Fruit fly (Drosophila melanogaster) whole organism, embryonic: ENCODE results near the gene Ccp84Ad.

Experiments
- Abd-B ChIP-seq: fragments of 200-800 bp; sonication (Bioruptor generic); optimal IDR thresholded peaks from 2 replicates; lab custom pipeline; 2018; ENCODE audit warnings: missing biosample characterization, mild to moderate bottlenecking, missing genetic modification characterization, moderate library complexity
- Ada2b ChIP-seq: fragments of 200-800 bp; sonication (Bioruptor generic); IDR thresholded peaks from 2 replicates; pipeline ENCODE4 v1.3.6; 2022; ENCODE audit warnings: missing biosample characterization, missing genetic modification characterization
- Antp ChIP-seq: fragments of 200-800 bp; sonication (Bioruptor generic); optimal IDR thresholded peaks from 3 replicates; lab custom pipeline; 2016; ENCODE audit warnings: missing biosample characterization, missing genetic modification characterization
- CG11085 ChIP-seq: fragments of 200-800 bp; sonication (Bioruptor generic); IDR thresholded peaks from 2 replicates; pipeline ENCODE4 v1.3.6; 2022; ENCODE audit warnings: missing biosample characterization, missing genetic modification characterization
- CG12155 ChIP-seq: fragments of 200-800 bp; sonication (Bioruptor generic); optimal IDR thresholded peaks from 3 replicates; lab custom pipeline; 2016; ENCODE audit warnings: missing biosample characterization, missing genetic modification characterization
- CG14965 ChIP-seq: fragments of 200-800 bp; sonication (Bioruptor generic); optimal IDR thresholded peaks from 2 replicates; lab custom pipeline; 2016; ENCODE audit warnings: missing biosample characterization, missing genetic modification characterization, borderline replicate concordance
- CG15601 ChIP-seq: fragments of 200-800 bp; sonication (Bioruptor generic); optimal IDR thresholded peaks from 3 replicates; lab custom pipeline; 2019; ENCODE audit warnings: missing biosample characterization, mild to moderate bottlenecking, missing genetic modification characterization, moderate library complexity
- CG1603 ChIP-seq: fragments of 200-800 bp; sonication (Bioruptor generic); optimal IDR thresholded peaks from 2 replicates; lab custom pipeline; 2019; ENCODE audit warnings: missing biosample characterization, mild to moderate bottlenecking, missing genetic modification characterization, moderate library complexity
- CG2875 ChIP-seq: fragments of 200-800 bp; sonication (Bioruptor generic); optimal IDR thresholded peaks from 2 replicates; lab custom pipeline; 2017; ENCODE audit warnings: missing biosample characterization, mild to moderate bottlenecking, missing genetic modification characterization, missing genetic modification reagents
- CG31365 ChIP-seq: fragments of 200-800 bp; sonication (Bioruptor generic); optimal IDR thresholded peaks from 2 replicates; lab custom pipeline; 2018; ENCODE audit warnings: missing biosample characterization, mild to moderate bottlenecking, missing genetic modification characterization
- CG4617 ChIP-seq: fragments of 200-800 bp; sonication (Bioruptor generic); optimal IDR thresholded peaks from 3 replicates; lab custom pipeline; 2016; ENCODE audit warnings: missing biosample characterization, missing genetic modification characterization, borderline replicate concordance
- CG6254 ChIP-seq: fragments of 200-800 bp; sonication (Bioruptor generic); optimal IDR thresholded peaks from 3 replicates; lab custom pipeline; 2017; ENCODE audit warnings: mild to moderate bottlenecking, missing biosample characterization, missing genetic modification reagents, missing genetic modification characterization
- CG7928 ChIP-seq: fragments of 200-800 bp; sonication (Bioruptor generic); optimal IDR thresholded peaks from 2 replicates; lab custom pipeline; 2017; ENCODE audit warnings: missing biosample characterization, mild to moderate bottlenecking, missing genetic modification characterization
- CG8281 ChIP-seq: fragments of 200-800 bp; sonication (Bioruptor generic); optimal IDR thresholded peaks from 2 replicates; lab custom pipeline; 2018; ENCODE audit warnings: missing biosample characterization, mild to moderate bottlenecking, missing genetic modification characterization, moderate library complexity
- CG8290 ChIP-seq, 3 experiments: fragments of 200-800 bp; sonication (Bioruptor generic); optimal IDR thresholded peaks; 2 replicates each; lab custom pipeline; 2016 to 2019; ENCODE audit warnings: missing biosample characterization in 3 of 3, missing genetic modification characterization in 3 of 3, mild to moderate bottlenecking in 2 of 3, moderate library complexity in 1 of 3
- CG8388 ChIP-seq: fragments of 200-800 bp; sonication (Bioruptor generic); optimal IDR thresholded peaks from 2 replicates; lab custom pipeline; 2019; ENCODE audit warnings: missing biosample characterization, mild to moderate bottlenecking, missing genetic modification characterization, moderate library complexity
- CG8765 ChIP-seq: fragments of 200-800 bp; sonication (Bioruptor generic); IDR thresholded peaks from 2 replicates; pipeline ENCODE4 v1.3.6; 2022; ENCODE audit warnings: missing biosample characterization, missing genetic modification characterization
- CG9437 ChIP-seq: fragments of 200-800 bp; sonication (Bioruptor generic); optimal IDR thresholded peaks from 2 replicates; lab custom pipeline; 2018; ENCODE audit warnings: missing biosample characterization, mild to moderate bottlenecking, missing genetic modification characterization
- CTCF ChIP-seq: fragments of 200-800 bp; sonication (Bioruptor generic); optimal IDR thresholded peaks from 2 replicates; lab custom pipeline; 2017; ENCODE audit warnings: missing biosample characterization, mild to moderate bottlenecking, missing genetic modification characterization, moderate library complexity
- Doc3 ChIP-seq: fragments of 200-800 bp; sonication (Bioruptor generic); IDR thresholded peaks from 3 replicates; pipeline ENCODE4 v1.3.6; 2022; ENCODE audit warnings: missing biosample characterization, missing genetic modification characterization; ENCODE audit not compliant: partially characterized antibody
- ERR ChIP-seq: fragments of 200-800 bp; sonication (Bioruptor generic); optimal IDR thresholded peaks from 2 replicates; lab custom pipeline; 2016; ENCODE audit warnings: missing biosample characterization, missing genetic modification characterization
- Fer3 ChIP-seq: fragments of 200-800 bp; sonication (Bioruptor generic); optimal IDR thresholded peaks from 2 replicates; lab custom pipeline; 2018; ENCODE audit warnings: missing biosample characterization, mild to moderate bottlenecking, missing genetic modification characterization, moderate library complexity
- HmgD ChIP-seq: fragments of 200-800 bp; sonication (Bioruptor generic); optimal IDR thresholded peaks from 3 replicates; lab custom pipeline; 2016; ENCODE audit warnings: missing biosample characterization, missing genetic modification characterization
- Hsf ChIP-seq: fragments of 200-800 bp; sonication (Bioruptor generic); optimal IDR thresholded peaks from 3 replicates; lab custom pipeline; 2016; ENCODE audit warnings: missing biosample characterization, missing genetic modification characterization
- Jarid2 ChIP-seq: fragments of 200-800 bp; sonication (Bioruptor generic); optimal IDR thresholded peaks from 3 replicates; lab custom pipeline; 2017; ENCODE audit warnings: mild to moderate bottlenecking, missing biosample characterization, missing genetic modification reagents, missing genetic modification characterization
- Nf-YC ChIP-seq: fragments of 200-800 bp; optimal IDR thresholded peaks from 3 replicates; lab custom pipeline; 2019; ENCODE audit warnings: missing biosample characterization, mild to moderate bottlenecking, missing genetic modification characterization, moderate library complexity
- Sry-δ ChIP-seq: fragments of 200-800 bp; sonication (Bioruptor generic); optimal IDR thresholded peaks from 2 replicates; lab custom pipeline; 2016; ENCODE audit warnings: missing biosample characterization, missing genetic modification characterization
- Usf ChIP-seq: fragments of 200-800 bp; sonication (Bioruptor generic); optimal IDR thresholded peaks from 2 replicates; lab custom pipeline; 2017; ENCODE audit warnings: missing genotype, missing biosample characterization, missing genetic modification characterization
- bab2 ChIP-seq: fragments of 200-800 bp; sonication (Bioruptor generic); optimal IDR thresholded peaks from 2 replicates; lab custom pipeline; 2016; ENCODE audit warnings: missing biosample characterization, missing genetic modification characterization
- corto ChIP-seq: fragments of 200-800 bp; sonication (Bioruptor generic); optimal IDR thresholded peaks from 2 replicates; lab custom pipeline; 2016; ENCODE audit warnings: missing biosample characterization, mild to moderate bottlenecking, missing genetic modification characterization, moderate library complexity
- grn ChIP-seq: fragments of 200-800 bp; sonication (Bioruptor generic); optimal IDR thresholded peaks from 3 replicates; lab custom pipeline; 2017; ENCODE audit warnings: missing biosample characterization, missing genetic modification characterization
- hth ChIP-seq: fragments of >200 bp; optimal IDR thresholded peaks from 2 replicates; lab custom pipeline; 2017; ENCODE audit warnings: inconsistent platforms
- ind ChIP-seq: fragments of 200-800 bp; sonication (Bioruptor generic); optimal IDR thresholded peaks from 3 replicates; lab custom pipeline; 2016; ENCODE audit warnings: missing biosample characterization, missing genetic modification characterization
- knrl ChIP-seq: fragments of 200-800 bp; sonication (Bioruptor generic); IDR thresholded peaks from 3 replicates; pipeline ENCODE4 v1.3.6; 2022; ENCODE audit warnings: missing biosample characterization, missing genetic modification characterization; ENCODE audit not compliant: partially characterized antibody
- luna ChIP-seq: fragments of 200-800 bp; sonication (Bioruptor generic); optimal IDR thresholded peaks from 2 replicates; lab custom pipeline; 2016; ENCODE audit warnings: missing biosample characterization, missing genetic modification characterization
- maf-S ChIP-seq: fragments of 200-800 bp; sonication (Bioruptor generic); optimal IDR thresholded peaks from 2 replicates; lab custom pipeline; 2016; ENCODE audit warnings: missing biosample characterization, missing genetic modification characterization
- oc ChIP-seq: fragments of 200-800 bp; sonication (Bioruptor generic); optimal IDR thresholded peaks from 2 replicates; lab custom pipeline; 2018; ENCODE audit warnings: missing biosample characterization, mild to moderate bottlenecking, missing genetic modification characterization, moderate library complexity
- odd ChIP-seq: fragments of 200-800 bp; sonication (Bioruptor generic); optimal IDR thresholded peaks from 2 replicates; lab custom pipeline; 2017; ENCODE audit warnings: missing biosample characterization, mild to moderate bottlenecking, missing genetic modification characterization
- p53 ChIP-seq: fragments of 200-800 bp; sonication (Bioruptor generic); optimal IDR thresholded peaks from 2 replicates; lab custom pipeline; 2016; ENCODE audit warnings: missing biosample characterization, missing genetic modification characterization
- pita ChIP-seq: fragments of 200-800 bp; sonication (Bioruptor generic); optimal IDR thresholded peaks from 2 replicates; lab custom pipeline; 2017; ENCODE audit warnings: missing biosample characterization, mild to moderate bottlenecking, missing genetic modification characterization
- ro ChIP-seq: fragments of 200-800 bp; sonication (Bioruptor generic); IDR thresholded peaks from 2 replicates; pipeline ENCODE4 v1.3.6; 2022; ENCODE audit warnings: missing biosample characterization, missing genetic modification characterization
- salm ChIP-seq: fragments of 200-800 bp; sonication (Bioruptor generic); optimal IDR thresholded peaks from 2 replicates; lab custom pipeline; 2018; ENCODE audit warnings: missing biosample characterization, mild to moderate bottlenecking, missing genetic modification characterization
- schlank ChIP-seq: fragments of 200-800 bp; sonication (Bioruptor generic); optimal IDR thresholded peaks from 2 replicates; lab custom pipeline; 2018; ENCODE audit warnings: missing biosample characterization, mild to moderate bottlenecking, missing genetic modification characterization
- sisA ChIP-seq: fragments of 200-800 bp; sonication (Bioruptor generic); IDR thresholded peaks from 2 replicates; pipeline ENCODE4 v1.3.6; 2022; ENCODE audit warnings: missing biosample characterization, missing genetic modification characterization
- sob ChIP-seq: fragments of 200-800 bp; sonication (Bioruptor generic); IDR thresholded peaks from 2 replicates; pipeline ENCODE4 v1.3.6; 2022; ENCODE audit warnings: missing biosample characterization, missing genetic modification characterization
- trem ChIP-seq: fragments of 200-800 bp; optimal IDR thresholded peaks from 3 replicates; lab custom pipeline; 2019; ENCODE audit warnings: missing biosample characterization, mild to moderate bottlenecking, missing genetic modification characterization, moderate library complexity
- unc-4 ChIP-seq: fragments of 200-800 bp; sonication (Bioruptor generic); IDR thresholded peaks from 2 replicates; pipeline ENCODE4 v1.3.6; 2022; ENCODE audit warnings: missing biosample characterization, missing genetic modification characterization; ENCODE audit not compliant: partially characterized antibody
- unpg ChIP-seq: fragments of 200-800 bp; sonication (Bioruptor generic); optimal IDR thresholded peaks from 3 replicates; lab custom pipeline; 2018; ENCODE audit warnings: missing biosample characterization, mild to moderate bottlenecking, missing genetic modification characterization, moderate library complexity
- usp ChIP-seq: fragments of >200 bp; optimal IDR thresholded peaks from 2 replicates; lab custom pipeline; 2017; ENCODE audit warnings: missing biosample characterization, missing genetic modification characterization
- vfl ChIP-seq: fragments of 200-800 bp; sonication (Bioruptor generic); optimal IDR thresholded peaks from 2 replicates; lab custom pipeline; 2016; ENCODE audit warnings: missing biosample characterization, missing genetic modification characterization
- wdn ChIP-seq: fragments of 200-800 bp; sonication (Bioruptor generic); IDR thresholded peaks from 2 replicates; pipeline ENCODE4 v1.3.6; 2022; ENCODE audit warnings: missing biosample characterization, missing genetic modification characterization
- zf30C ChIP-seq: fragments of 200-800 bp; sonication (Bioruptor generic); optimal IDR thresholded peaks from 3 replicates; lab custom pipeline; 2018; ENCODE audit warnings: missing biosample characterization, mild to moderate bottlenecking, missing genetic modification characterization

Gene Ccp84Ad

dm6 chr3R:6659941-6660340, 32.6 kb upstream of the Ccp84Ad start, which contains the start of gene agt (continued):
- no peak for TF ChIP-seq p53
- TF ChIP-seq CG8281 (tag; lab: Kevin White, UChicago): no peak
- TF ChIP-seq CG4617 (GFP tag; lab: Kevin White, UChicago): peak; percentile 15
- TF ChIP-seq CG8765 (GFP tag; lab: Robert Waterston, UW): no peak
- no peak for TF ChIP-seq Doc3 (GFP tag; lab: Robert Waterston, UW)
- TF ChIP-seq Abd-B (GFP tag; lab: Kevin White, UChicago): peak; percentile 78
- TF ChIP-seq CG8388 (GFP tag; lab: Kevin White, UChicago): peak; percentile 48
- peak; percentile 33 for TF ChIP-seq Jarid2
- TF ChIP-seq maf-S: no peak
- no peak for TF ChIP-seq corto (GFP tag; lab: Kevin White, UChicago)
- peak; percentile 76 for TF ChIP-seq CG1603 (tag; lab: Kevin White, UChicago)
- no peak for TF ChIP-seq CG2875 (GFP tag; lab: Kevin White, UChicago)
- no peak for TF ChIP-seq CG31365
- no peak for TF ChIP-seq Antp (GFP tag; lab: Kevin White, UChicago)
- no peak for TF ChIP-seq bab2 (GFP tag; lab: Kevin White, UChicago)
- TF ChIP-seq salm (tag; lab: Kevin White, UChicago): no peak
- TF ChIP-seq Nf-YC: peak; percentile 25
- TF ChIP-seq usp: no peak
- no peak for TF ChIP-seq unpg
- no peak for TF ChIP-seq CG7928
- no peak for TF ChIP-seq Fer3 (tag; lab: Kevin White, UChicago)
- no peak for TF ChIP-seq wdn (GFP tag; lab: Robert Waterston, UW)
- no peak for TF ChIP-seq Ada2b
- TF ChIP-seq oc: no peak
- TF ChIP-seq pita (GFP tag; lab: Kevin White, UChicago): peak; percentile 79
- TF ChIP-seq CG11085 (GFP tag; lab: Robert Waterston, UW): no peak
- TF ChIP-seq CTCF (GFP tag; lab: Kevin White, UChicago): peak; percentile 71
- TF ChIP-seq CG9437 (GFP tag; lab: Kevin White, UChicago): no peak
- no peak for TF ChIP-seq CG14965 (GFP tag; lab: Kevin White, UChicago)
- TF ChIP-seq vfl: no peak
- no peak for TF ChIP-seq zf30C (GFP tag; lab: Kevin White, UChicago)
- TF ChIP-seq knrl: peak; percentile 42; the same call in 1 of the 3 replicates
- no peak for TF ChIP-seq ro (GFP tag; lab: Robert Waterston, UW)
- peak; percentile 34 for TF ChIP-seq Sry-δ (GFP tag; lab: Kevin White, UChicago)
- no peak for TF ChIP-seq Hsf (GFP tag; lab: Kevin White, UChicago)
- no peak for TF ChIP-seq CG6254
- TF ChIP-seq CG15601 (tag; lab: Kevin White, UChicago): peak; percentile 10
- no peak for TF ChIP-seq grn (GFP tag; lab: Kevin White, UChicago)
- TF ChIP-seq ind (GFP tag; lab: Kevin White, UChicago): no peak
- no peak for TF ChIP-seq schlank (tag; lab: Kevin White, UChicago)
- peak; percentile 61 for TF ChIP-seq HmgD (GFP tag; lab: Kevin White, UChicago)
- TF ChIP-seq Usf: no peak
- TF ChIP-seq sob (GFP tag; lab: Robert Waterston, UW): no peak
- no peak for TF ChIP-seq odd (GFP tag; lab: Kevin White, UChicago)
- TF ChIP-seq trem (tag; lab: Kevin White, UChicago): peak; percentile 78
- no peak for TF ChIP-seq luna (GFP tag; lab: Kevin White, UChicago)
- TF ChIP-seq CG12155: peak; percentile 98
- TF ChIP-seq CG8290 (GFP tag; optimal IDR thresholded peaks at IDR 0.05; lab: Kevin White, UChicago): peak; percentile 85
- TF ChIP-seq CG8290 (tag; optimal IDR thresholded peaks at IDR 0.05; lab: Kevin White, UChicago): peak in 1 of 2 experiments; percentile 67
- TF ChIP-seq hth (lab: Kevin White, UChicago): no peak
- no peak for TF ChIP-seq sisA (GFP tag; lab: Robert Waterston, UW)
- no peak for TF ChIP-seq ERR
- 0 out of 2 replicates have a peak, but pooled peaks have one; percentile 15 for TF ChIP-seq unc-4 (GFP tag; lab: Robert Waterston, UW)
